Fruit fly (Drosophila melanogaster) whole organism, embryonic: ENCODE data around the gene MESK4.
A peak's percentile ranks its signal among the peaks of the same experiment; 100 is the strongest.

Experiments used
- ATbp ChIP-seq: fragments of 200-800 bp; sonication (Bioruptor generic); optimal IDR thresholded peaks from 2 replicates; lab custom pipeline; 2017; ENCODE audit warnings: missing biosample characterization, mild to moderate bottlenecking, missing genetic modification characterization, missing genetic modification reagents
- CG11504 ChIP-seq: fragments of 200-800 bp; sonication (Bioruptor generic); optimal IDR thresholded peaks from 3 replicates; lab custom pipeline; 2019; ENCODE audit warnings: missing biosample characterization, mild to moderate bottlenecking, missing genetic modification characterization, moderate library complexity
- CG15269 ChIP-seq: fragments of 200-800 bp; sonication (Bioruptor generic); optimal IDR thresholded peaks from 2 replicates; lab custom pipeline; 2018; ENCODE audit warnings: missing biosample characterization, mild to moderate bottlenecking, missing genetic modification characterization, moderate library complexity
- CG15514 ChIP-seq: fragments of 200-800 bp; sonication (Bioruptor generic); optimal IDR thresholded peaks from 3 replicates; lab custom pipeline; 2017; ENCODE audit warnings: missing biosample characterization, missing genetic modification characterization, mild to moderate bottlenecking, moderate library complexity, missing genetic modification reagents
- CG1603 ChIP-seq: fragments of 200-800 bp; sonication (Bioruptor generic); optimal IDR thresholded peaks from 2 replicates; lab custom pipeline; 2019; ENCODE audit warnings: missing biosample characterization, mild to moderate bottlenecking, missing genetic modification characterization, moderate library complexity
- CG16779 ChIP-seq: fragments of 200-800 bp; sonication (Bioruptor generic); IDR thresholded peaks from 2 replicates; pipeline ENCODE4 v1.3.6; 2022; ENCODE audit warnings: missing biosample characterization, missing genetic modification characterization
- CG2116 ChIP-seq: fragments of 200-800 bp; sonication (Bioruptor generic); optimal IDR thresholded peaks from 3 replicates; lab custom pipeline; 2018; ENCODE audit warnings: missing biosample characterization, mild to moderate bottlenecking, missing genetic modification characterization
- CG2120 ChIP-seq: fragments of 200-800 bp; sonication (Bioruptor generic); optimal IDR thresholded peaks from 3 replicates; lab custom pipeline; 2016; ENCODE audit warnings: missing biosample characterization, missing genetic modification characterization
- CG2678 ChIP-seq: fragments of 200-800 bp; sonication (Bioruptor generic); optimal IDR thresholded peaks from 3 replicates; lab custom pipeline; 2019; ENCODE audit warnings: missing biosample characterization, mild to moderate bottlenecking, missing genetic modification characterization, moderate library complexity
- CG4404 ChIP-seq: fragments of 200-800 bp; sonication (Bioruptor generic); IDR thresholded peaks from 2 replicates; pipeline ENCODE4 v1.3.6; 2022; ENCODE audit warnings: missing biosample characterization, missing genetic modification characterization
- CG4424 ChIP-seq: fragments of 200-800 bp; sonication (Bioruptor generic); optimal IDR thresholded peaks from 3 replicates; lab custom pipeline; 2016; ENCODE audit warnings: missing biosample characterization, missing genetic modification characterization
- CG6683 ChIP-seq: fragments of 200-800 bp; sonication (Bioruptor generic); optimal IDR thresholded peaks from 2 replicates; lab custom pipeline; 2017; ENCODE audit warnings: missing biosample characterization, mild to moderate bottlenecking, missing genetic modification characterization, missing genetic modification reagents
- CG9817 ChIP-seq: fragments of 200-800 bp; sonication (Bioruptor generic); optimal IDR thresholded peaks from 2 replicates; lab custom pipeline; 2018; ENCODE audit warnings: missing biosample characterization, mild to moderate bottlenecking, missing genetic modification characterization, moderate library complexity
- Chrac-16 ChIP-seq: fragments of 200-800 bp; sonication (Bioruptor generic); optimal IDR thresholded peaks from 3 replicates; lab custom pipeline; 2016; ENCODE audit warnings: missing biosample characterization, missing genetic modification characterization
- D19B ChIP-seq: fragments of 200-800 bp; sonication (Bioruptor generic); optimal IDR thresholded peaks from 2 replicates; lab custom pipeline; 2017; ENCODE audit warnings: missing biosample characterization, mild to moderate bottlenecking, missing genetic modification characterization
- Dbx ChIP-seq: fragments of 200-800 bp; sonication (Bioruptor generic); IDR thresholded peaks from 3 replicates; pipeline ENCODE4 v1.3.6; 2022; ENCODE audit warnings: missing biosample characterization, missing genetic modification characterization
- Deaf1 ChIP-seq: fragments of 200-800 bp; optimal IDR thresholded peaks from 3 replicates; lab custom pipeline; 2019; ENCODE audit warnings: missing biosample characterization, mild to moderate bottlenecking, missing genetic modification characterization, moderate library complexity
- Eip74EF ChIP-seq, 2 experiments: fragments of 200-800 bp in 1 of 2; fragments of >200 bp in 1 of 2; sonication (Bioruptor generic) in 1 of 2; optimal IDR thresholded peaks; 2 replicates each; lab custom pipeline; 2017 to 2019; ENCODE audit warnings: missing biosample characterization in 2 of 2, missing genetic modification characterization in 2 of 2, mild to moderate bottlenecking in 1 of 2, moderate library complexity in 1 of 2
- Hr51 ChIP-seq, 2 experiments: fragments of 200-800 bp; sonication (Bioruptor generic); optimal IDR thresholded peaks; 2 replicates in 1 of 2; 3 replicates in 1 of 2; lab custom pipeline; 2016 to 2018; ENCODE audit warnings: missing biosample characterization in 2 of 2, missing genetic modification characterization in 2 of 2, mild to moderate bottlenecking in 1 of 2, moderate library complexity in 1 of 2
- Pdp1 ChIP-seq, 2 experiments: fragments of 200-800 bp; sonication (Bioruptor generic); optimal IDR thresholded peaks; 3 replicates each; lab custom pipeline; 2016; ENCODE audit warnings: missing biosample characterization in 2 of 2, missing genetic modification characterization in 2 of 2, mild to moderate bottlenecking in 1 of 2, moderate library complexity in 1 of 2
- Ravus ChIP-seq: fragments of 200-800 bp; sonication (Bioruptor generic); IDR thresholded peaks from 2 replicates; pipeline ENCODE4 v1.3.6; 2022; ENCODE audit warnings: missing biosample characterization, missing genetic modification characterization
- Side ChIP-seq: fragments of 200-800 bp; sonication (Bioruptor generic); optimal IDR thresholded peaks from 2 replicates; lab custom pipeline; 2016; ENCODE audit warnings: missing biosample characterization, missing genetic modification characterization
- Sin3A ChIP-seq: fragments of >200 bp; optimal IDR thresholded peaks from 2 replicates; lab custom pipeline; 2018
- Sox102F ChIP-seq: fragments of 200-800 bp; sonication (Bioruptor generic); optimal IDR thresholded peaks from 2 replicates; lab custom pipeline; 2018; ENCODE audit warnings: missing biosample characterization, mild to moderate bottlenecking, missing genetic modification characterization, moderate library complexity
- Trl ChIP-seq, 3 experiments: fragments of >200 bp in 2 of 3; fragments of 200-800 bp in 1 of 3; sonication (Bioruptor generic) in 1 of 3; optimal IDR thresholded peaks; 2 replicates in 1 of 3; 3 replicates in 2 of 3; lab custom pipeline; 2016 to 2017; ENCODE audit warnings: missing biosample characterization in 1 of 3, missing genetic modification characterization in 1 of 3
- Vsx1 ChIP-seq: fragments of 200-800 bp; sonication (Bioruptor generic); optimal IDR thresholded peaks from 2 replicates; lab custom pipeline; 2017; ENCODE audit warnings: missing biosample characterization, mild to moderate bottlenecking, missing genetic modification characterization, missing genetic modification reagents
- Xbp1 ChIP-seq: fragments of 200-800 bp; sonication (Bioruptor generic); optimal IDR thresholded peaks from 3 replicates; lab custom pipeline; 2016; ENCODE audit warnings: missing biosample characterization, mild to moderate bottlenecking, missing genetic modification characterization
- amos ChIP-seq: fragments of 200-800 bp; sonication (Bioruptor generic); IDR thresholded peaks from 2 replicates; pipeline ENCODE4 v1.3.6; 2022; ENCODE audit warnings: missing biosample characterization, missing genetic modification characterization; ENCODE audit not compliant: partially characterized antibody
- aop ChIP-seq: fragments of 200-800 bp; sonication (Bioruptor generic); IDR thresholded peaks from 2 replicates; pipeline ENCODE4 v1.3.6; 2022; ENCODE audit warnings: missing biosample characterization, missing genetic modification characterization
- bsh ChIP-seq, 2 experiments: fragments of 200-800 bp; sonication (Bioruptor generic); optimal IDR thresholded peaks; 2 replicates each; lab custom pipeline; 2017 to 2018; ENCODE audit warnings: mild to moderate bottlenecking in 2 of 2, missing biosample characterization in 2 of 2, missing genetic modification characterization in 2 of 2, moderate library complexity in 1 of 2
- chn ChIP-seq: fragments of 200-800 bp; sonication (Bioruptor generic); optimal IDR thresholded peaks from 2 replicates; lab custom pipeline; 2016; ENCODE audit warnings: missing biosample characterization, missing genetic modification characterization
- ci ChIP-seq: fragments of 200-800 bp; sonication (Bioruptor generic); IDR thresholded peaks from 3 replicates; pipeline ENCODE4 v1.3.6; 2022; ENCODE audit warnings: missing biosample characterization, missing genetic modification characterization
- danr ChIP-seq: fragments of 200-800 bp; sonication (Bioruptor generic); IDR thresholded peaks from 2 replicates; pipeline ENCODE4 v1.3.6; 2022; ENCODE audit warnings: missing biosample characterization, missing genetic modification characterization
- dmrt99B ChIP-seq: fragments of 200-800 bp; sonication (Bioruptor generic); optimal IDR thresholded peaks from 2 replicates; lab custom pipeline; 2018; ENCODE audit warnings: missing biosample characterization, mild to moderate bottlenecking, missing genetic modification characterization, moderate library complexity
- dpn ChIP-seq, 2 experiments: fragments of 200-800 bp; sonication (Bioruptor generic); optimal IDR thresholded peaks; 3 replicates each; lab custom pipeline; 2016; ENCODE audit warnings: missing biosample characterization in 2 of 2, missing genetic modification characterization in 2 of 2
- ewg ChIP-seq: fragments of 200-800 bp; sonication (Bioruptor generic); optimal IDR thresholded peaks from 3 replicates; lab custom pipeline; 2017; ENCODE audit warnings: mild to moderate bottlenecking, missing biosample characterization, missing genetic modification reagents, missing genetic modification characterization
- fd3F ChIP-seq: fragments of 200-800 bp; sonication (Bioruptor generic); optimal IDR thresholded peaks from 2 replicates; lab custom pipeline; 2018; ENCODE audit warnings: missing biosample characterization, mild to moderate bottlenecking, missing genetic modification characterization, moderate library complexity
- gem ChIP-seq: fragments of 200-800 bp; sonication (Bioruptor generic); optimal IDR thresholded peaks from 2 replicates; lab custom pipeline; 2019; ENCODE audit warnings: missing biosample characterization, mild to moderate bottlenecking, missing genetic modification characterization, moderate library complexity
- grau ChIP-seq: fragments of 200-800 bp; optimal IDR thresholded peaks from 3 replicates; lab custom pipeline; 2019; ENCODE audit warnings: missing biosample characterization, mild to moderate bottlenecking, missing genetic modification characterization, moderate library complexity
- kay ChIP-seq: fragments of 200-800 bp; sonication (Bioruptor generic); optimal IDR thresholded peaks from 2 replicates; lab custom pipeline; 2016; ENCODE audit warnings: missing biosample characterization, missing genetic modification characterization
- maf-S ChIP-seq: fragments of 200-800 bp; sonication (Bioruptor generic); optimal IDR thresholded peaks from 2 replicates; lab custom pipeline; 2016; ENCODE audit warnings: missing biosample characterization, missing genetic modification characterization
- mirr ChIP-seq: fragments of 200-800 bp; sonication (Bioruptor generic); optimal IDR thresholded peaks from 3 replicates; lab custom pipeline; 2018; ENCODE audit warnings: missing biosample characterization, mild to moderate bottlenecking, missing genetic modification characterization
- mld ChIP-seq: fragments of 200-800 bp; sonication (Bioruptor generic); IDR thresholded peaks from 3 replicates; pipeline ENCODE4 v1.3.6; 2022; ENCODE audit warnings: missing biosample characterization, missing genetic modification characterization; ENCODE audit not compliant: partially characterized antibody
- tgo ChIP-seq: fragments of 200-800 bp; sonication (Bioruptor generic); IDR thresholded peaks from 3 replicates; pipeline ENCODE4 v1.3.6; 2022; ENCODE audit warnings: missing biosample characterization, missing genetic modification characterization
- unpg ChIP-seq: fragments of 200-800 bp; sonication (Bioruptor generic); optimal IDR thresholded peaks from 3 replicates; lab custom pipeline; 2018; ENCODE audit warnings: missing biosample characterization, mild to moderate bottlenecking, missing genetic modification characterization, moderate library complexity
- wor ChIP-seq: fragments of 200-800 bp; sonication (Bioruptor generic); IDR thresholded peaks from 2 replicates; pipeline ENCODE4 v1.3.6; 2022; ENCODE audit warnings: missing biosample characterization, missing genetic modification characterization
- z ChIP-seq: fragments of 200-800 bp; sonication (Bioruptor generic); IDR thresholded peaks from 3 replicates; pipeline ENCODE4 v1.3.6; 2022; ENCODE audit warnings: missing biosample characterization, missing genetic modification characterization

The MESK4 gene

dm6 chr3R:16987220-16987923 is 1.2 kb upstream of the MESK4 start, which contains the start of gene CG18622 (continued):
- no peak; the same call in 2 of the 3 replicates for TF ChIP-seq ci (GFP tag; lab: Robert Waterston, UW)
- no peak for TF ChIP-seq CG2116 (GFP tag; lab: Kevin White, UChicago)
- peak; percentile 30 for TF ChIP-seq CG15514 (GFP tag; lab: Kevin White, UChicago)
- no peak for TF ChIP-seq CG6683 (GFP tag; lab: Kevin White, UChicago)
- no peak for TF ChIP-seq kay (GFP tag; lab: Kevin White, UChicago)
- TF ChIP-seq amos (GFP tag; lab: Robert Waterston, UW) = peak; percentile 51; the same call in 1 of the 2 replicates
- TF ChIP-seq Deaf1 (tag; lab: Kevin White, UChicago) = peak; percentile 88
- TF ChIP-seq fd3F (GFP tag; lab: Kevin White, UChicago) = no peak
- TF ChIP-seq bsh (GFP tag; optimal IDR thresholded peaks at IDR 0.05; lab: Kevin White, UChicago) = no peak
- TF ChIP-seq Dbx (GFP tag; lab: Robert Waterston, UW) = peak; percentile 74; the same call in 2 of the 3 replicates
- no peak for TF ChIP-seq CG4404 (GFP tag; lab: Robert Waterston, UW)
- TF ChIP-seq Chrac-16 (GFP tag; lab: Kevin White, UChicago) = no peak
- TF ChIP-seq chn (GFP tag; lab: Kevin White, UChicago) = no peak

- TF ChIP-seq CG4424 (GFP tag; lab: Kevin White, UChicago) (peak; percentile 8), ATbp (GFP tag; lab: Kevin White, UChicago) (peak; percentile 10), Trl (optimal IDR thresholded peaks at IDR 0.05; lab: Kevin White, UChicago) (peak in 1 of 2 experiments; percentile 20), Trl (GFP tag; optimal IDR thresholded peaks at IDR 0.05; lab: Kevin White, UChicago) (no peak), CG9817 (no peak), Sin3A (lab: Kevin White, UChicago) (no peak), CG16779 (GFP tag; lab: Robert Waterston, UW) (no peak), Ravus (GFP tag; lab: Robert Waterston, UW) (no peak), Hr51 (GFP tag; optimal IDR thresholded peaks at IDR 0.05; lab: Kevin White, UChicago) (peak in 1 of 2 experiments; percentile 26), dpn (GFP tag; optimal IDR thresholded peaks at IDR 0.05; lab: Kevin White, UChicago) (peak in 1 of 2 experiments; percentile 10), maf-S (GFP tag; lab: Kevin White, UChicago) (no peak), Pdp1 (GFP tag; optimal IDR thresholded peaks at IDR 0.05; lab: Kevin White, UChicago) (peak in 1 of 2 experiments; percentile 44), CG1603 (tag; lab: Kevin White, UChicago) (peak; percentile 39), z (GFP tag; lab: Robert Waterston, UW) (no peak), dmrt99B (tag; lab: Kevin White, UChicago) (peak; percentile 7), CG2678 (tag; lab: Kevin White, UChicago) (peak; percentile 8), grau (tag; lab: Kevin White, UChicago) (peak; percentile 81), gem (tag; lab: Kevin White, UChicago) (peak; percentile 36), unpg (GFP tag; lab: Kevin White, UChicago) (peak; percentile 33), ewg (GFP tag; lab: Kevin White, UChicago) (no peak), CG15269 (peak; percentile 24), mirr (no peak), Xbp1 (GFP tag; lab: Kevin White, UChicago) (peak; percentile 15), mld (GFP tag; lab: Robert Waterston, UW) (no peak), Vsx1 (peak; percentile 23), tgo (GFP tag; lab: Robert Waterston, UW) (no peak), Eip74EF (GFP tag; optimal IDR thresholded peaks at IDR 0.05; lab: Kevin White, UChicago) (peak in 1 of 2 experiments; percentile 39), D19B (GFP tag; lab: Kevin White, UChicago) (no peak), aop (GFP tag; lab: Robert Waterston, UW) (no peak), Side (no peak), Sox102F (GFP tag; lab: Kevin White, UChicago) (peak; percentile 11), CG11504 (peak; percentile 11), danr (no peak), CG2120 (GFP tag; lab: Kevin White, UChicago) (peak; percentile 2), wor (no peak)
Observed at dm6 chr3R:16987924-16988298, 703 bp upstream of the MESK4 start.
